Fruit fly (Drosophila melanogaster) Kc167 (cell line): ENCODE data around the gene CG17242.

Experiments
- Myc ChIP-seq: fragments of >200 bp; optimal IDR thresholded peaks from 2 replicates; lab custom pipeline; 2017; ENCODE audit warnings: missing external identifiers
- Sin3A ChIP-seq: fragments of >200 bp; optimal IDR thresholded peaks from 2 replicates; lab custom pipeline; 2018; ENCODE audit warnings: missing external identifiers
- h ChIP-seq: fragments of >200 bp; optimal IDR thresholded peaks from 3 replicates; lab custom pipeline; 2018; ENCODE audit warnings: missing external identifiers
- insv ChIP-seq: fragments of >200 bp; optimal IDR thresholded peaks from 3 replicates; lab custom pipeline; 2018; ENCODE audit warnings: missing external identifiers
- psq ChIP-seq: fragments of >200 bp; optimal IDR thresholded peaks from 2 replicates; lab custom pipeline; 2017; ENCODE audit warnings: missing external identifiers
- ttk ChIP-seq: sonication (Bioruptor generic); optimal IDR thresholded peaks from 2 replicates; lab custom pipeline; 2017; ENCODE audit warnings: missing external identifiers

dm6 chr2L:2254950-2255349 lies 14.0 kb downstream of the CG17242 start, which contains the start of gene Send1:
- TF ChIP-seq ttk (lab: Kevin White, UChicago) (no peak), psq (lab: Kevin White, UChicago) (no peak), h (lab: Kevin White, UChicago) (no peak), Sin3A (lab: Kevin White, UChicago) (no peak), insv (no peak), Myc (lab: Kevin White, UChicago) (no peak)
